Worm (Caenorhabditis elegans): ENCODE measurements around the gene F54D12.7.

F54D12.7 gene

ce11 chrII:1401474-1401873 lies 16.3 kb upstream of the F54D12.7 start, which contains the start of gene Y51H7C.8:
Gene Y51H7C.8 (plus strand): TSS chrII:1401774.
- TF ChIP-seq B0019.2 (GFP tag; conservative IDR thresholded peaks at IDR 0.05) (no peak), Y56A3A.18 (GFP tag; IDR thresholded peaks at IDR 0.05) (no peak), rec-8 (tag; optimal IDR thresholded peaks at IDR 0.05) (no peak), B0336.3 (GFP tag; IDR thresholded peaks at IDR 0.05) (no peak), ztf-25 (GFP tag; IDR thresholded peaks at IDR 0.05) (no peak), hsf-1 (GFP tag; IDR thresholded peaks at IDR 0.05) (no peak)

DNA sequence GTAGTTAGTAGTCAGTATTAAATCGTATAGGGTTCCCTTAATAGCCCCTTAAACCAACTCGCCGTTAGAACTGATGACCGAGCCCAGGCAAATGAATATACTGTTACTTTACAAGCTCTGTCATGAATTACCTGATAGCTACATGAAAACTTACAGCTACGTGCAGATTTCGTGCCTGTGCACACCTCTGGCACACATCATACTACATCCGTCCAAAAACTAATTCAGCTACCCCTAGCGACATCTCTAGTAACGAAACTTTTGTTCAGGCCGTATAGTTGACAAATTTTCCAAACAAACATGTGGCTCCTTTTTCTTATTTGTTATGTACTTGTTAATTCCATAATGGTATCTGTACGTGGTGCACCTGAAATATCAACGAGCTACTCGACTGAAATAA lies 14.9 kb upstream of the F54D12.7 start, which contains the start of gene F54D12.1:
F54D12.1 (plus strand) TSS at position 301 of the 400 bp plus-strand sequence.
- TF ChIP-seq nfya-2 (GFP tag; IDR thresholded peaks at IDR 0.05) (no peak), egrh-3 (GFP tag; IDR thresholded peaks at IDR 0.05) (no peak), hlh-12 (tag; optimal IDR thresholded peaks at IDR 0.05) (no peak), hmg-20 (GFP tag; IDR thresholded peaks at IDR 0.05) (no peak), F49E8.2 (tag; optimal IDR thresholded peaks at IDR 0.05; ENCODE audit: insufficient read depth) (no peak), hrde-1 (tag; optimal IDR thresholded peaks at IDR 0.05; ENCODE audit: borderline replicate concordance) (no peak), nfyb-1 (GFP tag; IDR thresholded peaks at IDR 0.05) (no peak), ztf-6 (GFP tag; IDR thresholded peaks at IDR 0.05) (no peak), ceh-100 (GFP tag; IDR thresholded peaks at IDR 0.05) (no peak), sptf-2 (GFP tag; optimal IDR thresholded peaks at IDR 0.05) (no peak), tbp1 (GFP tag; optimal IDR thresholded peaks at IDR 0.05) (no peak), ets-4 (GFP tag; optimal IDR thresholded peaks at IDR 0.05) (no peak), hlh-26 (GFP tag; conservative IDR thresholded peaks at IDR 0.05) (no peak), madf-6 (GFP tag; IDR thresholded peaks at IDR 0.05) (no peak)

DNA sequence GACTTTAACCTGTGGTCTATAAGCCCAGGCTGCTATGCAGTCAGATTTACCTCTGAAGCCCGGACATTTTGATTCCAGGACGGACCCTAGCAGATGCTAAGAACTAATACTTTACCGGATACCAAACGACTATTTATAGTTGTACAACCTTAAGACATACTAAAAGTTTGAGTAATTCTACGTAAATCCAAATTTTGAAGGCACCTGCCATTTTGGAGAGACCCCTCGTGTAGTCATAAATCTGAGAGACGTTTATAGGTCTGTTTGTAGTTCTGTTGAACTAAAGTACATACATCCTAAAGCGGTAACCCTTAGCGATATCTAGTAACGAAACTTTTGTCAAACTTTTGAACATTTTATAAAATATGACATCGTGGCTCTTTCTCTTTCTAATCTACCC lies 13.2 kb upstream of the F54D12.7 start, which contains the start of gene F54D12.2:
F54D12.2 (plus strand) TSS at position 301 of the 400 bp plus-strand sequence.
- TF ChIP-seq unc-62 (GFP tag; optimal IDR thresholded peaks at IDR 0.05): no peak
- TF ChIP-seq athp-1 (tag; optimal IDR thresholded peaks at IDR 0.05): no peak
- no peak for TF ChIP-seq bed-1 (GFP tag; IDR thresholded peaks at IDR 0.05)
- TF ChIP-seq K12H6.12 (tag; optimal IDR thresholded peaks at IDR 0.05): no peak
- TF ChIP-seq madf-6 (GFP tag; IDR thresholded peaks at IDR 0.05): no peak
- no peak for TF ChIP-seq nhr-80 (tag; optimal IDR thresholded peaks at IDR 0.05)
- no peak for TF ChIP-seq tbp1 (GFP tag; optimal IDR thresholded peaks at IDR 0.05)
- TF ChIP-seq snpc-1.3 (tag; optimal IDR thresholded peaks at IDR 0.05; ENCODE audit: insufficient read depth): no peak
- TF ChIP-seq ztf-22 (GFP tag; optimal IDR thresholded peaks at IDR 0.05): no peak
- TF ChIP-seq B0336.3 (GFP tag; IDR thresholded peaks at IDR 0.05): no peak
- TF ChIP-seq rpc-1 (optimal IDR thresholded peaks at IDR 0.05): no peak
- TF ChIP-seq rpc-1 (tag; optimal IDR thresholded peaks at IDR 0.05): no peak
- TF ChIP-seq sdz-38 (tag; optimal IDR thresholded peaks at IDR 0.05): no peak
- TF ChIP-seq repo-1 (tag; optimal IDR thresholded peaks at IDR 0.05): no peak
- no peak for TF ChIP-seq him-1 (tag; optimal IDR thresholded peaks at IDR 0.05)
- no peak for TF ChIP-seq F39B2.1 (GFP tag; IDR thresholded peaks at IDR 0.05)
- no peak for TF ChIP-seq nfya-2 (GFP tag; IDR thresholded peaks at IDR 0.05)
- no peak for TF ChIP-seq madf-3 (GFP tag; IDR thresholded peaks at IDR 0.05)

DNA sequence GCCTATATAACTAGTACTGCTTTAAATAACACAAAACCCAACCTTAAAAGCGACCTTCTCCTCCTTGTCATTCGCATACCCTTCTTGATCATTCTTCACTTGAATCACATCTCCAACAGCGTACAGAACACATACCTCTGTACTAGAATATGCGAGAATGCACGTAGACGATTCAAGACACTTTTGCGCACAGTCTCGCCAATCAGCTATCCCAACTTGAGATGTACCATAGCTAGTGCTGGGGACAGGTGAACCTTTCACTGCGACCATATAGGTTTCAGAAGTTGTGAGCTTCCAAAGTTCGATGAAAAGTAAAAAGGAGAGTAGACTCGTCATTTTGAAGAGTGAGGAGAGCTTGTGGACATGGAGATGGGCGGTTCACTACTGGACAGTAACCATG lies 12.5 kb upstream of the F54D12.7 start, which contains the start of gene F54D12.8:
F54D12.8 (minus strand) TSS at position 336 of the 400 bp plus-strand sequence.
- TF ChIP-seq ztf-25 (GFP tag; IDR thresholded peaks at IDR 0.05) (no peak), ceh-58 (GFP tag; IDR thresholded peaks at IDR 0.05) (no peak), die-1 (tag; optimal IDR thresholded peaks at IDR 0.05) (no peak), ekl-4 (GFP tag; IDR thresholded peaks at IDR 0.05) (no peak), nfyb-1 (GFP tag; IDR thresholded peaks at IDR 0.05) (no peak), rec-8 (tag; optimal IDR thresholded peaks at IDR 0.05) (no peak), egrh-3 (GFP tag; IDR thresholded peaks at IDR 0.05) (no peak), pbrm-1 (GFP tag; IDR thresholded peaks at IDR 0.05) (no peak), mel-28 (tag; optimal IDR thresholded peaks at IDR 0.05; ENCODE audit: borderline replicate concordance) (no peak)
